Worm (Caenorhabditis elegans): ENCODE results near the gene cka-1.

ce11 chrIV:9727217-9727616 lies 10.2 kb downstream of the cka-1 start:
- TF ChIP-seq nfya-1 (tag; optimal IDR thresholded peaks at IDR 0.05; ENCODE audit: borderline replicate concordance, insufficient read depth) (no peak), pha-4 (tag; optimal IDR thresholded peaks at IDR 0.05) (no peak), attf-3 (GFP tag; conservative IDR thresholded peaks at IDR 0.05) (no peak), repo-1 (tag; optimal IDR thresholded peaks at IDR 0.05) (no peak), F33H1.4 (GFP tag; IDR thresholded peaks at IDR 0.05) (no peak), snpc-4 (GFP tag; optimal IDR thresholded peaks at IDR 0.05) (no peak), snpc-4 (tag; optimal IDR thresholded peaks at IDR 0.05) (no peak), ztf-6 (GFP tag; IDR thresholded peaks at IDR 0.05) (no peak), ets-4 (GFP tag; optimal IDR thresholded peaks at IDR 0.05) (no peak), Y56A3A.18 (GFP tag; IDR thresholded peaks at IDR 0.05) (no peak), ama-1 (optimal IDR thresholded peaks at IDR 0.05) (no peak), ama-1 (GFP tag; optimal IDR thresholded peaks at IDR 0.05) (no peak), athp-1 (tag; optimal IDR thresholded peaks at IDR 0.05) (no peak), dpl-1 (GFP tag; optimal IDR thresholded peaks at IDR 0.05) (no peak)

All from whole organism, young adult.